Fruit fly (Drosophila melanogaster): ENCODE measurements around the gene Fancd2.

- TF ChIP-seq CG11617 (GFP tag; optimal IDR thresholded peaks at IDR 0.05) (no peak), CG14711 (tag; optimal IDR thresholded peaks at IDR 0.05) (no peak), cnc (optimal IDR thresholded peaks at IDR 0.05) (no peak), pad (GFP tag; optimal IDR thresholded peaks at IDR 0.05) (no peak), CG7101 (tag; optimal IDR thresholded peaks at IDR 0.05) (no peak), tj (GFP tag; optimal IDR thresholded peaks at IDR 0.05) (no peak), bab1 (GFP tag; optimal IDR thresholded peaks at IDR 0.05) (no peak), kay (GFP tag; ENCODE audit: borderline replicate concordance) (no peak), Crg-1 (GFP tag; optimal IDR thresholded peaks at IDR 0.05) (no peak), ovo (GFP tag; optimal IDR thresholded peaks at IDR 0.05) (no peak)
Observed at dm6 chr3R:20818689-20819088, 2.7 kb upstream of the Fancd2 start, which contains the start of gene CG17270.
